Worm (Caenorhabditis elegans) whole organism, L4 larva: ENCODE measurements around the gene trpp-4.

Source experiments
- ceh-62 ChIP-seq: sonication (generic microtip); optimal IDR thresholded peaks from 2 replicates; lab custom pipeline; 2017; ENCODE audit warnings: missing biosample characterization, missing genetic modification characterization
- lsy-2 ChIP-seq, 2 experiments: fragments of 150-350 bp in 1 of 2; sonication (generic microtip) in 1 of 2; optimal IDR thresholded peaks; 2 replicates each; lab custom pipeline; 2014 to 2017; ENCODE audit warnings: missing biosample characterization in 2 of 2, missing genetic modification characterization in 2 of 2
- nhr-28 ChIP-seq: fragments of 150-350 bp; optimal IDR thresholded peaks from 2 replicates; lab custom pipeline; 2014; ENCODE audit warnings: missing biosample characterization, missing genetic modification characterization
- nhr-48 ChIP-seq: sonication (generic microtip); optimal IDR thresholded peaks from 2 replicates; lab custom pipeline; 2016; ENCODE audit warnings: mild to moderate bottlenecking, missing genetic modification characterization, missing compliant biosample characterization
- unc-62 ChIP-seq, 3 experiments: fragments of 150-350 bp in 1 of 3; sonication (generic microtip); optimal IDR thresholded peaks in 2 of 3; peaks in 1 of 3; 1 replicate in 1 of 3; 2 replicates in 2 of 3; lab custom pipeline; 2014 to 2017; ENCODE audit warnings: missing biosample characterization in 3 of 3, missing genetic modification characterization in 3 of 3, missing genetic modification reagents in 3 of 3, missing genotype in 1 of 3

DNA sequence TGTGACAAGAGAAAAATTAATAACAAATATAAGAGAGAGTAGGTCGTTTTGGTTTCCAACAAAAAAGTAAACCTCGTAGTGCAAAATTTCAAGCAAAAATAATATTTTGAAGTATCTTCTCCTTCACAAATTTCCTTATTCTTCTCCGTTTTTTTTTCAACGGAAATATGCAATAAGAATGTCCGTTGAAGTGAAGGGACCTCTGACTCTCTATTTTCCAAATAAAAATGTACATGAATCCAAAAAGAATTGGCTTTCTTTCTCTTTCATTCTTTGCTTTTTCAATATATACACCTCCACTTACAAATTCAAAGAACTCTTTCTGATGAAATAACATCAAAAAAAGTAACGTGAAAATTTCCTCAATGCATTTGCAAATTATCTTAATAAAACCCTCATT lies 16.5 kb downstream of the trpp-4 start, which contains the start of gene F36D4.1:
- TF ChIP-seq ceh-62 (tag; lab: Kevin White, UChicago) (no peak), nhr-48 (tag; lab: Kevin White, UChicago) (no peak), nhr-28 (tag; lab: Kevin White, UChicago) (no peak), unc-62 (GFP tag; optimal IDR thresholded peaks at IDR 0.05 in 1 of 2; lab: Kevin White, UChicago) (no peak), unc-62 (tag; optimal IDR thresholded peaks at IDR 0.05; lab: Kevin White, UChicago) (no peak), lsy-2 (tag; optimal IDR thresholded peaks at IDR 0.05; lab: Kevin White, UChicago) (no peak)
